Worm (Caenorhabditis elegans) whole organism, early embryonic: ENCODE measurements around the gene ZC155.2.

Experiments used
- B0310.2 ChIP-seq: sonication (generic microtip); optimal IDR thresholded peaks from 2 replicates; lab custom pipeline; 2016; ENCODE audit warnings: mild to moderate bottlenecking, missing genetic modification characterization, missing compliant biosample characterization
- ama-1 ChIP-seq: fragments of 150-350 bp; optimal IDR thresholded peaks from 2 replicates; lab custom pipeline; 2014
- ceh-13 ChIP-seq: fragments of 200-800 bp; sonication (Bioruptor generic); optimal IDR thresholded peaks from 2 replicates; lab custom pipeline; 2018; ENCODE audit warnings: mild to moderate bottlenecking, missing genetic modification characterization, missing compliant biosample characterization
- ets-7 ChIP-seq: sonication (generic microtip); optimal IDR thresholded peaks from 2 replicates; lab custom pipeline; 2016; ENCODE audit warnings: missing genotype, missing genetic modification characterization, missing compliant biosample characterization
- flt-1 ChIP-seq: fragments of 200-800 bp; sonication (Bioruptor generic); IDR thresholded peaks from 2 replicates; pipeline ENCODE4 v1.3.6; 2022; ENCODE audit warnings: missing genetic modification characterization, missing compliant biosample characterization
- hmg-4 ChIP-seq: fragments of 200-800 bp; sonication (Bioruptor generic); optimal IDR thresholded peaks from 2 replicates; lab custom pipeline; 2018; ENCODE audit warnings: mild to moderate bottlenecking, missing genetic modification characterization, missing compliant biosample characterization
- hnd-1 ChIP-seq: sonication (generic microtip); optimal IDR thresholded peaks from 2 replicates; lab custom pipeline; 2016; ENCODE audit warnings: missing genetic modification characterization, missing compliant biosample characterization
- pes-1 ChIP-seq: fragments of 200-800 bp; sonication (Bioruptor generic); IDR thresholded peaks from 2 replicates; pipeline ENCODE4 v1.3.6; 2022; ENCODE audit warnings: missing genetic modification reagents, missing genetic modification characterization, missing compliant biosample characterization
- scrt-1 ChIP-seq: fragments of 200-800 bp; sonication (Bioruptor generic); IDR thresholded peaks from 2 replicates; pipeline ENCODE4 v1.3.6; 2022; ENCODE audit warnings: missing genetic modification characterization, missing compliant biosample characterization
- tbx-11 ChIP-seq: fragments of 200-800 bp; sonication (Bioruptor generic); IDR thresholded peaks from 2 replicates; pipeline ENCODE4 v1.3.6; 2022; ENCODE audit warnings: missing genetic modification characterization, missing compliant biosample characterization
- tbx-37 ChIP-seq: fragments of 200-800 bp; sonication (Bioruptor generic); conservative IDR thresholded peaks from 2 replicates; pipeline ENCODE4 v1.3.6; 2022; ENCODE audit warnings: missing genetic modification reagents, missing genetic modification characterization, missing compliant biosample characterization

- TF ChIP-seq tbx-37 (GFP tag; lab: Robert Waterston, UW) (peak; percentile 93), tbx-11 (GFP tag; lab: Robert Waterston, UW) (peak; percentile 68; the same call in 1 of the 2 replicates), hmg-4 (GFP tag; lab: Kevin White, UChicago) (peak; percentile 53), ama-1 (lab: Kevin White, UChicago) (no peak), B0310.2 (tag; lab: Kevin White, UChicago) (peak; percentile 26), flt-1 (GFP tag; lab: Robert Waterston, UW) (peak; percentile 75), ceh-13 (GFP tag; lab: Kevin White, UChicago) (peak; percentile 10), scrt-1 (GFP tag; lab: Robert Waterston, UW) (peak; percentile 60; the same call in 1 of the 2 replicates), ets-7 (tag; lab: Kevin White, UChicago) (peak; percentile 82), hnd-1 (tag; lab: Kevin White, UChicago) (peak; percentile 33), pes-1 (GFP tag; lab: Robert Waterston, UW) (peak; percentile 88)
Measured at ce11 chrIII:5172470-5172869, 46.3 kb upstream of the ZC155.2 start, which contains the start of gene K10D2.5.
